Worm (Caenorhabditis elegans) whole organism, L4/young adult: ENCODE results near the gene flap-1.

ENCODE experiments used
- dao-5 ChIP-seq: sonication (generic microtip); optimal IDR thresholded peaks from 2 replicates; lab custom pipeline; 2016; ENCODE audit warnings: missing genotype, missing genetic modification characterization, moderate library complexity, missing compliant biosample characterization
- him-1 ChIP-seq: sonication (generic microtip); optimal IDR thresholded peaks from 2 replicates; lab custom pipeline; 2016; ENCODE audit warnings: missing genotype, missing genetic modification reagents, missing genetic modification characterization, missing compliant biosample characterization

DNA sequence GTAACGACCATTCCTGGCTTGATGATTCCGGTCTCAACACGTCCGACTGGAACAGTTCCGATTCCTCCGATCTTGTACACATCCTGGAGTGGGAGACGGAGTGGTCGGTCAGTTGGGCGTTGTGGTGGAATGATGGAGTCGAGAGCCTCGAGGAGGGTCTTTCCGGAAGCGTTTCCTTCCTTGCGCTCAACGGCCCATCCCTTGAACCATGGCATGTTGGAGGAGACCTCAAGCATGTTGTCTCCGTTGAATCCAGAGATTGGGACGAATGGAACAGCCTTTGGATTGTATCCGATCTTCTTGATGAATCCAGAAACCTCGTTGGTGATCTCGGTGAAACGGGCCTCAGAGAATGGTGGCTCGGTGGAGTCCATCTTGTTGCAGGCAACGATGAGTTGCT lies 42.1 kb upstream of the flap-1 start:
- TF ChIP-seq him-1 (tag; lab: Kevin White, UChicago) (no peak), dao-5 (no peak)
